Worm (Caenorhabditis elegans): ENCODE results near the gene F02D10.6.

- TF ChIP-seq tbx-37 (GFP tag; conservative IDR thresholded peaks at IDR 0.05) (no peak), ama-1 (optimal IDR thresholded peaks at IDR 0.05) (no peak), F13C5.2 (tag; optimal IDR thresholded peaks at IDR 0.05) (no peak), sea-1 (GFP tag; conservative IDR thresholded peaks at IDR 0.05) (no peak), hmbx-1 (tag; optimal IDR thresholded peaks at IDR 0.05) (no peak), aly-1 (tag; optimal IDR thresholded peaks at IDR 0.05) (no peak), hnd-1 (tag; optimal IDR thresholded peaks at IDR 0.05) (no peak), pes-1 (GFP tag; IDR thresholded peaks at IDR 0.05) (no peak), B0310.2 (tag; optimal IDR thresholded peaks at IDR 0.05) (no peak), flt-1 (GFP tag; IDR thresholded peaks at IDR 0.05) (no peak), hmg-4 (GFP tag; optimal IDR thresholded peaks at IDR 0.05) (no peak)
Measured at ce11 chrX:13499098-13499497, 47.6 kb upstream of the F02D10.6 start.

Measured in whole organism, early embryonic.